Fruit fly (Drosophila melanogaster): Measurements from ENCODE around the gene CG10333.

dm6 chr2L:18561018-18561417, 45.6 kb upstream of the CG10333 start:
- no peak for TF ChIP-seq CTCF (optimal IDR thresholded peaks at IDR 0.05)
- TF ChIP-seq CG8478 (optimal IDR thresholded peaks at IDR 0.05): no peak

Measured in S2 (cell line).